Fruit fly (Drosophila melanogaster) whole organism, pupa: Measurements from ENCODE around the gene Frmd5.

ENCODE experiments used
- CG12605 ChIP-seq: fragments of 200-800 bp; sonication (Bioruptor generic); IDR thresholded peaks from 2 replicates; pipeline ENCODE4 v1.3.6; 2022; ENCODE audit warnings: missing biosample characterization, missing genetic modification characterization
- Ets98B ChIP-seq: fragments of 200-800 bp; sonication (Bioruptor generic); IDR thresholded peaks from 2 replicates; pipeline ENCODE4 v1.3.6; 2022; ENCODE audit warnings: missing biosample characterization, missing genetic modification characterization
- Pif1B ChIP-seq: fragments of 200-800 bp; sonication (Bioruptor generic); optimal IDR thresholded peaks from 3 replicates; lab custom pipeline; 2016; ENCODE audit warnings: missing biosample characterization, missing genetic modification characterization

DNA sequence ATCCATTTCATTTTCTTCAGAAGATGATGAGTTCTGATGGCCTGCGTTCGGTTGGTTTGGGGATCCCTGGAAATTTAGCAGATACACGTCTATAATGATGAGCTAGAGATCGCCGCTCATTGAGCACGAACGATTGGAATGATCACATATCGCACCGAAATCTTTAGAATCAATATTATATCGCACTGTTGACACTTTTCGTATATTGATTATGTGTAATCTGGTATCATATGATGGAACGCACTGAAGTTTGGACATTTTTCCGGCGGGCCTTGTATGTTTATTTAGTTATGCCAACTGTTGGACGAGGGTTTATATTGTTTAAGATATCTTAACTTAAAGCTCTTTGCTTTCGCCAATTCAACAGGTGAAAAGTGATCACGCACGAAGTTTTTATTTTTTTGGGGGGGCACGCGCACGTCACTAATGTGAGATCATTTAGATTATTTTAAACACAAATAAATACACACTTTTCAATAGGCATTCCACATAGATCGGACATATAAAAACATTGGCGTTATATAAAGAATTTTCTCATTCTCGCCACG is 23.1 kb upstream of the Frmd5 start:
- TF ChIP-seq CG12605, result no peak
- TF ChIP-seq Ets98B (GFP tag; lab: Robert Waterston, UW), result no peak
- no peak for TF ChIP-seq Pif1B (GFP tag; lab: Kevin White, UChicago)
